Worm (Caenorhabditis elegans) whole organism, L1 larva: ENCODE measurements around the gene nlp-31.

ENCODE experiments used
- dpl-1 ChIP-seq, 3 experiments: fragments of 150-350 bp in 2 of 3; sonication (generic microtip) in 1 of 3; optimal IDR thresholded peaks; 2 replicates each; lab custom pipeline; 2014 to 2017; ENCODE audit warnings: missing biosample characterization in 3 of 3, missing genetic modification characterization in 3 of 3, missing genetic modification reagents in 3 of 3
- fos-1 ChIP-seq: fragments of 150-350 bp; optimal IDR thresholded peaks from 2 replicates; lab custom pipeline; 2014; ENCODE audit warnings: missing biosample characterization, missing genetic modification characterization
- jun-1 ChIP-seq: fragments of 150-350 bp; optimal IDR thresholded peaks from 2 replicates; lab custom pipeline; 2014; ENCODE audit warnings: missing biosample characterization, missing genetic modification reagents, missing genetic modification characterization
- mep-1 ChIP-seq: fragments of 150-350 bp; optimal IDR thresholded peaks from 2 replicates; lab custom pipeline; 2014; ENCODE audit warnings: missing biosample characterization, missing genetic modification characterization
- nhr-85 ChIP-seq: sonication (generic microtip); peaks from one replicate; lab custom pipeline; 2016; ENCODE audit warnings: missing genetic modification characterization, inconsistent platforms, missing compliant biosample characterization
- tbx-2 ChIP-seq: sonication (generic microtip); optimal IDR thresholded peaks from 2 replicates; lab custom pipeline; 2016; ENCODE audit warnings: missing genetic modification characterization, missing compliant biosample characterization
- zag-1 ChIP-seq: fragments of 150-350 bp; optimal IDR thresholded peaks from 2 replicates; lab custom pipeline; 2014; ENCODE audit warnings: missing biosample characterization, missing genetic modification characterization

DNA sequence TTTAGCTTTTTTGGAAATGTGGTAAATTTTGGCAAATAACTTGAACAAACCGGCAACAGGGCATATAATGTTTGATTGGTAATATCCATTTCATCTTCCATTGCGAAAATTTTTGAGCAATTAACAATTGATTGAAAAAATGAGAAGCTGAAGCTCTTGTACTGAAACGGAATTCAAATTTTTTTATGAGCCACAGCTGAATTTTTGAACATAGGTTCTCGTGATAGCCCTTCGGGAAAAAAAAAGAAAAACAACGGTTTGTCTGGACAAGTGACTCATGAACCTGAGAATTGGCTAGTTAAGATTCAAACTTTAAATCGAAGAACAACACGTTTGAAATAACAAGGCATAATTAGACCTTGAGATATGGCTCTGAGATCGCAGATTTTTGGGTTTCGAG, 16.0 kb downstream of the nlp-31 start, which contains the start of gene srx-62:
- TF ChIP-seq fos-1 (no peak), tbx-2 (tag; lab: Kevin White, UChicago) (no peak), jun-1 (tag; lab: Kevin White, UChicago) (no peak), zag-1 (tag; lab: Kevin White, UChicago) (no peak), nhr-85 (tag; lab: Kevin White, UChicago) (no peak), dpl-1 (GFP tag; optimal IDR thresholded peaks at IDR 0.05; lab: Kevin White, UChicago) (no peak), mep-1 (tag; lab: Kevin White, UChicago) (no peak)
